Worm (Caenorhabditis elegans) whole organism, L4 larva: ENCODE results near the gene ida-1.

Source experiments
- D1046.2 ChIP-seq: fragments of 200-800 bp; sonication (Bioruptor generic); IDR thresholded peaks from 2 replicates; pipeline ENCODE4 v1.3.6; 2022; ENCODE audit warnings: missing genetic modification characterization, missing compliant biosample characterization
- F37D6.2 ChIP-seq: sonication (generic microtip); optimal IDR thresholded peaks from 2 replicates; lab custom pipeline; 2016; ENCODE audit warnings: mild to moderate bottlenecking, missing genetic modification characterization, missing compliant biosample characterization
- Y105C5A.15 ChIP-seq: fragments of 200-800 bp; sonication (Bioruptor generic); IDR thresholded peaks from 2 replicates; pipeline ENCODE4 v1.3.6; 2022; ENCODE audit warnings: missing genetic modification characterization, missing compliant biosample characterization
- Y5F2A.4 ChIP-seq: fragments of 200-800 bp; sonication (Bioruptor generic); optimal IDR thresholded peaks from 2 replicates; lab custom pipeline; 2018; ENCODE audit warnings: mild to moderate bottlenecking, missing genetic modification characterization, missing compliant biosample characterization
- ZK337.2 ChIP-seq: fragments of 200-800 bp; sonication (Bioruptor generic); IDR thresholded peaks from 2 replicates; pipeline ENCODE4 v1.3.6; 2022; ENCODE audit warnings: missing genetic modification reagents, missing genetic modification characterization, missing compliant biosample characterization
- ZK546.5 ChIP-seq, 2 experiments: sonication (generic microtip); optimal IDR thresholded peaks; 2 replicates each; lab custom pipeline; 2017; ENCODE audit warnings: missing biosample characterization in 2 of 2, missing genetic modification characterization in 2 of 2
- aly-2 ChIP-seq: sonication (generic microtip); optimal IDR thresholded peaks from 2 replicates; lab custom pipeline; 2018; ENCODE audit warnings: missing biosample characterization, missing genetic modification characterization
- ama-1 ChIP-seq: fragments of 150-350 bp; optimal IDR thresholded peaks from 2 replicates; lab custom pipeline; 2014; ENCODE audit warnings: inconsistent platforms, mixed read lengths
- ceh-20 ChIP-seq: fragments of 200-800 bp; sonication (Bioruptor generic); IDR thresholded peaks from 2 replicates; pipeline ENCODE4 v1.3.6; 2022; ENCODE audit warnings: missing genetic modification reagents, missing genetic modification characterization, missing compliant biosample characterization
- ceh-32 ChIP-seq: sonication (generic microtip); optimal IDR thresholded peaks from 2 replicates; lab custom pipeline; 2016; ENCODE audit warnings: mild to moderate bottlenecking, missing genetic modification characterization, missing compliant biosample characterization; ENCODE audit not compliant: poor library complexity
- ceh-62 ChIP-seq: sonication (generic microtip); optimal IDR thresholded peaks from 2 replicates; lab custom pipeline; 2017; ENCODE audit warnings: missing biosample characterization, missing genetic modification characterization
- cey-2 ChIP-seq: sonication (generic microtip); optimal IDR thresholded peaks from 3 replicates; lab custom pipeline; 2017; ENCODE audit warnings: missing genetic modification characterization, mild to moderate bottlenecking, missing compliant biosample characterization, antibody characterized with exemption, borderline replicate concordance; ENCODE audit not compliant: insufficient read depth
- ctbp-1 ChIP-seq: fragments of 200-800 bp; sonication (Bioruptor generic); IDR thresholded peaks from 2 replicates; pipeline ENCODE4 v1.3.6; 2022; ENCODE audit warnings: missing genetic modification reagents, missing genetic modification characterization, missing compliant biosample characterization
- dmd-6 ChIP-seq: fragments of 200-800 bp; sonication (Bioruptor generic); IDR thresholded peaks from 2 replicates; pipeline ENCODE4 v1.3.6; 2022; ENCODE audit warnings: missing genetic modification reagents, missing genetic modification characterization, missing compliant biosample characterization
- dmd-8 ChIP-seq: fragments of 200-800 bp; sonication (Bioruptor generic); IDR thresholded peaks from 2 replicates; pipeline ENCODE4 v1.3.6; 2022; ENCODE audit warnings: missing genetic modification characterization, missing compliant biosample characterization
- duxl-1 ChIP-seq: sonication (generic microtip); optimal IDR thresholded peaks from 2 replicates; lab custom pipeline; 2016; ENCODE audit warnings: mild to moderate bottlenecking, missing genetic modification characterization, moderate library complexity, missing compliant biosample characterization; ENCODE audit not compliant: poor library complexity
- hmg-1.1 ChIP-seq: fragments of 200-800 bp; sonication (Bioruptor generic); IDR thresholded peaks from 2 replicates; pipeline ENCODE4 v1.3.6; 2022; ENCODE audit warnings: missing genetic modification reagents, missing genetic modification characterization, missing compliant biosample characterization
- lin-1 ChIP-seq: fragments of 200-800 bp; sonication (Bioruptor generic); IDR thresholded peaks from 2 replicates; pipeline ENCODE4 v1.3.6; 2022; ENCODE audit warnings: missing genetic modification reagents, missing genetic modification characterization, missing compliant biosample characterization
- lin-13 ChIP-seq: fragments of 150-350 bp; optimal IDR thresholded peaks from 2 replicates; lab custom pipeline; 2014; ENCODE audit warnings: missing biosample characterization, missing genetic modification reagents, missing genetic modification characterization
- lin-29 ChIP-seq: fragments of 200-800 bp; sonication (Bioruptor generic); IDR thresholded peaks from 2 replicates; pipeline ENCODE4 v1.3.6; 2022; ENCODE audit warnings: missing genetic modification reagents, missing genetic modification characterization, missing compliant biosample characterization
- lir-3 ChIP-seq: sonication (generic microtip); optimal IDR thresholded peaks from 2 replicates; lab custom pipeline; 2016; ENCODE audit warnings: mild to moderate bottlenecking, missing genetic modification characterization, missing compliant biosample characterization
- madf-5 ChIP-seq, 2 experiments: fragments of 200-800 bp; sonication (Bioruptor generic); IDR thresholded peaks; 2 replicates each; pipeline ENCODE4 v1.3.6; 2022; ENCODE audit warnings: missing compliant biosample characterization in 2 of 2, missing genetic modification characterization in 2 of 2
- madf-9 ChIP-seq: fragments of 200-800 bp; sonication (Bioruptor generic); conservative IDR thresholded peaks from 2 replicates; pipeline ENCODE4 v1.3.6; 2022; ENCODE audit warnings: missing genetic modification reagents, missing genetic modification characterization, missing compliant biosample characterization
- mep-1 ChIP-seq: fragments of 150-350 bp; sonication (generic microtip); optimal IDR thresholded peaks from 3 replicates; lab custom pipeline; 2014; ENCODE audit warnings: missing biosample characterization, missing genetic modification characterization
- mes-2 ChIP-seq: sonication (generic microtip); optimal IDR thresholded peaks from 2 replicates; lab custom pipeline; 2016; ENCODE audit warnings: missing genotype, mild to moderate bottlenecking, missing genetic modification characterization, missing compliant biosample characterization; ENCODE audit not compliant: poor library complexity, severe bottlenecking
- nhr-102 ChIP-seq: sonication (generic microtip); optimal IDR thresholded peaks from 2 replicates; lab custom pipeline; 2016; ENCODE audit warnings: mild to moderate bottlenecking, missing genetic modification characterization, moderate library complexity, missing compliant biosample characterization
- nhr-11 ChIP-seq: fragments of 150-350 bp; optimal IDR thresholded peaks from 2 replicates; lab custom pipeline; 2014; ENCODE audit warnings: missing biosample characterization, missing genetic modification characterization
- nhr-25 ChIP-seq: sonication (generic microtip); optimal IDR thresholded peaks from 2 replicates; lab custom pipeline; 2017; ENCODE audit warnings: missing genetic modification characterization, mild to moderate bottlenecking, missing compliant biosample characterization, antibody characterized with exemption, moderate library complexity, borderline replicate concordance; ENCODE audit not compliant: insufficient read depth
- nhr-28 ChIP-seq: fragments of 150-350 bp; optimal IDR thresholded peaks from 2 replicates; lab custom pipeline; 2014; ENCODE audit warnings: missing biosample characterization, missing genetic modification characterization
- nhr-6 ChIP-seq: fragments of 150-350 bp; optimal IDR thresholded peaks from 2 replicates; lab custom pipeline; 2014; ENCODE audit warnings: missing biosample characterization, missing genetic modification characterization
- nhr-76 ChIP-seq: fragments of 150-350 bp; optimal IDR thresholded peaks from 2 replicates; lab custom pipeline; 2014; ENCODE audit warnings: missing biosample characterization, missing genetic modification characterization
- nhr-77 ChIP-seq: fragments of 150-350 bp; optimal IDR thresholded peaks from 2 replicates; lab custom pipeline; 2014; ENCODE audit warnings: missing biosample characterization, missing genetic modification characterization
- pqm-1 ChIP-seq: sonication (generic microtip); optimal IDR thresholded peaks from 2 replicates; lab custom pipeline; 2017; ENCODE audit warnings: missing biosample characterization, missing genetic modification characterization
- rbr-2 ChIP-seq: sonication (generic microtip); optimal IDR thresholded peaks from 2 replicates; lab custom pipeline; 2016; ENCODE audit warnings: missing genotype, missing genetic modification characterization, missing compliant biosample characterization
- snpc-4 ChIP-seq: fragments of 150-350 bp; optimal IDR thresholded peaks from 2 replicates; lab custom pipeline; 2014; ENCODE audit warnings: missing biosample characterization, missing genetic modification characterization
- unc-62 ChIP-seq, 3 experiments: fragments of 150-350 bp in 1 of 3; sonication (generic microtip); optimal IDR thresholded peaks in 2 of 3; peaks in 1 of 3; 1 replicate in 1 of 3; 2 replicates in 2 of 3; lab custom pipeline; 2014 to 2017; ENCODE audit warnings: missing biosample characterization in 3 of 3, missing genetic modification characterization in 3 of 3, missing genetic modification reagents in 3 of 3, missing genotype in 1 of 3
- zfp-3 ChIP-seq: fragments of 200-800 bp; sonication (Bioruptor generic); conservative IDR thresholded peaks from 2 replicates; pipeline ENCODE4 v1.3.6; 2022; ENCODE audit warnings: missing genetic modification reagents, missing genetic modification characterization, missing compliant biosample characterization
- ztf-7 ChIP-seq: fragments of 150-350 bp; optimal IDR thresholded peaks from 2 replicates; lab custom pipeline; 2014; ENCODE audit warnings: missing biosample characterization, missing genetic modification characterization

The ida-1 gene

DNA sequence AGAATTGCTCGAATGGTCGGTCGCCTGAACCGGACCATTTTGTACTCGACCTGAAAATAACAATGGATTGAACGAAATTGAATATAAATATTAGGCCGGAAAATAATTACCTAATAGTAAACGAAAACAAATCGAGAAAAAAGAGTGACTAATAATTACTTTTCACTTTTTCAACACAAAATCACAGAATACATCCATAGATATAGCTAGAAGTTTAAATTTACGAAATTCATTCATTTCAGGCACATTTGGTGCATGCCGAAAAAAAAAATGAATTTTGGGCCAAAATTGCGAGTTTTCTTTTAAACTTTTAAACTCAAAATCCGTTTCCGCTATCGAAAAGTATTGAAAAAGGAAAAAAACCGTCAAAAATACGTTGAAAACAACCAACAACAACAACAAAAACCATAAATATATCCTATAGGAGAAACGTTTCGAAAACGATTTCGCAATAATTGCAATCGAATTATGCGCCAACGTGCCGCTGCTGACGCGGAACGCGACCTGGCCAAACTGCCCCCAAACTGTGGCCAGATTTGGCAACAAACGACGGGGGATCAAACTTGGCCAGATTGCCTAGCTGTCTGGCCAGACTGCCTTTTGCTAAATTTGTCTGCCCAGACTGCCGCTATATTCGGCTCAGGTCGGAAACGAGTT, 30.1 kb downstream of the ida-1 start, which contains the start of gene Y37B11A.3 (continued):
- TF ChIP-seq nhr-11 (tag; lab: Kevin White, UChicago) (peak; percentile 18), rbr-2 (tag; lab: Kevin White, UChicago) (peak; percentile 65), ceh-20 (peak; percentile 68; the same call in 1 of the 2 replicates), ctbp-1 (GFP tag; lab: Robert Waterston, UW) (peak; percentile 51; the same call in 1 of the 2 replicates), lin-29 (GFP tag; lab: Robert Waterston, UW) (no peak), mes-2 (tag; lab: Kevin White, UChicago) (peak; percentile 84), hmg-1.1 (GFP tag; lab: Robert Waterston, UW) (peak; percentile 83), lin-13 (GFP tag; lab: Kevin White, UChicago) (peak; percentile 56), lir-3 (tag; lab: Kevin White, UChicago) (no peak), nhr-76 (tag; lab: Kevin White, UChicago) (no peak), nhr-102 (tag; lab: Kevin White, UChicago) (peak; percentile 67), dmd-6 (peak; percentile 72)

DNA sequence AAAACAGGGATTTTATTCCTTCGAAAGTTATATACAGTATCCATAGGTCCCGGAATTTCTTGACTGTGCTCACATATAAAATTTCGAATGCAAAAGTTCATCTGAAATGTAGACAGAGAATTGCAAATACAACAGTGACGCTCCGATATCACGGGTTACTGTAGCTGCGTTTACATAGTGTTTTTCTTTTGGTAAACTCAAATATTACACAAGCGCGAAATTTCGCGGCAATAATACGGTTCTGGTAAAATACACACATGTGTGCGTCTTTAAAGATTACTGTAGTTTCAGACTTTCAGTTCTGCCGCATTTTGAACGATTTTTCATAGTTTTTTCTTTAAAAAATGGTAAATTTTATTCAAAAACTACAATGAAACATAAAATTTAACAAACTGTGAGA, 35.2 kb downstream of the ida-1 start, which contains the start of gene rev-3:
Gene rev-3 (minus strand): TSS at position 101 of the 400 bp plus-strand sequence.
- TF ChIP-seq mep-1 (no peak), ZK337.2 (GFP tag; lab: Robert Waterston, UW) (no peak), dmd-8 (GFP tag; lab: Robert Waterston, UW) (no peak), ceh-20 (no peak), cey-2 (tag; lab: Kevin White, UChicago) (no peak), lin-29 (GFP tag; lab: Robert Waterston, UW) (no peak), aly-2 (tag; lab: Kevin White, UChicago) (no peak), madf-5 (GFP tag; IDR thresholded peaks at IDR 0.05; lab: Robert Waterston, UW) (no peak), nhr-6 (no peak), lin-1 (GFP tag; lab: Robert Waterston, UW) (no peak), pqm-1 (no peak), ceh-62 (tag; lab: Kevin White, UChicago) (no peak), ztf-7 (tag; lab: Kevin White, UChicago) (no peak), nhr-102 (tag; lab: Kevin White, UChicago) (no peak), ZK546.5 (tag; optimal IDR thresholded peaks at IDR 0.05; lab: Kevin White, UChicago) (no peak), unc-62 (GFP tag; optimal IDR thresholded peaks at IDR 0.05 in 1 of 2; lab: Kevin White, UChicago) (no peak), unc-62 (tag; optimal IDR thresholded peaks at IDR 0.05; lab: Kevin White, UChicago) (no peak)

DNA sequence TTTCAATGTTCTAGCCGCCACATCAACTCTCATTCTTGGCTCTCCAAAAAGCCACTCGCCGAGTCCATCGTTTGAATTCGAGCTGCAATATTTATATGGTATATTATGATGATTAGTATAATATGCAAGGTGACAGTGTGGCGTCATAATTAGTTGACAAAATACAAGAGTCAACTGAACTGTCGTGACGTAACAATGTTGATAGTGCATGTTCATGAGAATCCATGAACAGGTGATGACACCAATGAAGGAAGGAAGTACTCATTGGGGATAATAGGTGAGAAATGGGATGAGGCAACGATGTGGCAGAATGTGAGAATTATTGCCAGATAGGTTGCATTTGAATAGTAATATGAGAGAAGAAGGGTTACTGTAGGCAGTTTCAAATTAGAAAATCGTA, 39.6 kb downstream of the ida-1 start:
- TF ChIP-seq D1046.2 (GFP tag; lab: Robert Waterston, UW) = no peak
- TF ChIP-seq lin-1 (GFP tag; lab: Robert Waterston, UW) = no peak
- no peak for TF ChIP-seq ama-1 (lab: Kevin White, UChicago)
- no peak for TF ChIP-seq Y105C5A.15 (GFP tag; lab: Robert Waterston, UW)
- TF ChIP-seq snpc-4 (tag; lab: Kevin White, UChicago) = no peak
- TF ChIP-seq nhr-102 (tag; lab: Kevin White, UChicago) = no peak
- TF ChIP-seq dmd-6 = no peak
- TF ChIP-seq zfp-3 (GFP tag; lab: Robert Waterston, UW) = no peak
- TF ChIP-seq madf-9 (GFP tag; lab: Robert Waterston, UW) = no peak
- no peak for TF ChIP-seq ceh-32 (tag; lab: Kevin White, UChicago)
- no peak for TF ChIP-seq nhr-28
- no peak for TF ChIP-seq nhr-77 (tag; lab: Kevin White, UChicago)

DNA sequence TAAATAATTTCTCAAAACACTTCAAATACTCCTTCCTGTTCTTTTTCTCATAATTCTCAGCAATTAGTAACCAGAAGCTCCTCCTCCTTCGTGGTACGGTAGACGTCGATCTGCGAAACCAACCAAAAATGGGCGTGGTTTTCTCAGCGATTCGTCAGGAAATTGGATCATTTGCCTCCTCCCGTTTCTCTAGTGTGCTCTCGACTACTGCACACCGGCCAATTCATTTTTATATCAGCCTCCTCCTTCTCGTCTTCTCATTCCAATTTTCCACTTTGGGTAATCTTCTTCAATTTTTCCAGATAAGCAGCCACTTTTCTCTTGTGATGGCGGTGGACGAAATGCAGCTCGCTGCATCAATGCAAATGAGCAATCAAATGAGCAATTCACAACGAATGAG, 43.4 kb downstream of the ida-1 start, which contains the start of gene ceh-10:
Gene ceh-10 (plus strand): TSS at position 301 of the 400 bp plus-strand sequence.
- TF ChIP-seq Y5F2A.4 (GFP tag; lab: Kevin White, UChicago) (no peak), nhr-25 (no peak), duxl-1 (tag; lab: Kevin White, UChicago) (no peak), lin-1 (GFP tag; lab: Robert Waterston, UW) (no peak), snpc-4 (tag; lab: Kevin White, UChicago) (no peak), nhr-11 (tag; lab: Kevin White, UChicago) (no peak), lin-13 (GFP tag; lab: Kevin White, UChicago) (no peak), F37D6.2 (tag; lab: Kevin White, UChicago) (no peak), nhr-6 (no peak)
